Fruit fly (Drosophila melanogaster) whole organism, embryonic: ENCODE data around the gene CG6739.

Experiments
- ATbp ChIP-seq: fragments of 200-800 bp; sonication (Bioruptor generic); optimal IDR thresholded peaks from 2 replicates; lab custom pipeline; 2017; ENCODE audit warnings: missing biosample characterization, mild to moderate bottlenecking, missing genetic modification characterization, missing genetic modification reagents
- Asciz ChIP-seq: fragments of 200-800 bp; sonication (Bioruptor generic); optimal IDR thresholded peaks from 2 replicates; lab custom pipeline; 2017; ENCODE audit warnings: missing biosample characterization, mild to moderate bottlenecking, missing genetic modification characterization, missing genetic modification reagents
- Atf6 ChIP-seq: fragments of 200-800 bp; sonication (Bioruptor generic); IDR thresholded peaks from 2 replicates; pipeline ENCODE4 v1.3.6; 2022; ENCODE audit warnings: missing biosample characterization, missing genetic modification characterization
- Bgb ChIP-seq: fragments of 200-800 bp; sonication (Bioruptor generic); IDR thresholded peaks from 2 replicates; pipeline ENCODE4 v1.3.6; 2022; ENCODE audit warnings: missing biosample characterization, missing genetic modification characterization; ENCODE audit not compliant: partially characterized antibody
- CG10209 ChIP-seq: fragments of 200-800 bp; sonication (Bioruptor generic); optimal IDR thresholded peaks from 3 replicates; lab custom pipeline; 2017; ENCODE audit warnings: missing biosample characterization, mild to moderate bottlenecking, missing genetic modification characterization, missing genetic modification reagents
- CG11504 ChIP-seq: fragments of 200-800 bp; sonication (Bioruptor generic); optimal IDR thresholded peaks from 3 replicates; lab custom pipeline; 2019; ENCODE audit warnings: missing biosample characterization, mild to moderate bottlenecking, missing genetic modification characterization, moderate library complexity
- CG12942 ChIP-seq: fragments of 200-800 bp; sonication (Bioruptor generic); optimal IDR thresholded peaks from 3 replicates; lab custom pipeline; 2016; ENCODE audit warnings: missing biosample characterization, missing genetic modification characterization
- CG13775 ChIP-seq: fragments of 200-800 bp; sonication (Bioruptor generic); optimal IDR thresholded peaks from 3 replicates; lab custom pipeline; 2017; ENCODE audit warnings: missing biosample characterization, mild to moderate bottlenecking, missing genetic modification characterization
- CG14014 ChIP-seq: fragments of 200-800 bp; sonication (Bioruptor generic); IDR thresholded peaks from 2 replicates; pipeline ENCODE4 v1.3.6; 2022; ENCODE audit warnings: missing biosample characterization, missing genetic modification characterization
- CG14710 ChIP-seq: fragments of 200-800 bp; sonication (Bioruptor generic); optimal IDR thresholded peaks from 3 replicates; lab custom pipeline; 2019; ENCODE audit warnings: missing biosample characterization, mild to moderate bottlenecking, missing genetic modification characterization, moderate library complexity
- CG17361 ChIP-seq: fragments of 200-800 bp; sonication (Bioruptor generic); IDR thresholded peaks from 3 replicates; pipeline ENCODE4 v1.3.6; 2022; ENCODE audit warnings: missing biosample characterization, missing genetic modification characterization
- CG17829 ChIP-seq: fragments of 200-800 bp; optimal IDR thresholded peaks from 2 replicates; lab custom pipeline; 2019; ENCODE audit warnings: missing biosample characterization, mild to moderate bottlenecking, missing genetic modification characterization, moderate library complexity
- CG18476 ChIP-seq: fragments of 200-800 bp; sonication (Bioruptor generic); optimal IDR thresholded peaks from 2 replicates; lab custom pipeline; 2016; ENCODE audit warnings: missing biosample characterization, mild to moderate bottlenecking, missing genetic modification characterization
- CG4424 ChIP-seq: fragments of 200-800 bp; sonication (Bioruptor generic); optimal IDR thresholded peaks from 3 replicates; lab custom pipeline; 2016; ENCODE audit warnings: missing biosample characterization, missing genetic modification characterization
- CG9876 ChIP-seq: fragments of 200-800 bp; sonication (Bioruptor generic); optimal IDR thresholded peaks from 2 replicates; lab custom pipeline; 2016; ENCODE audit warnings: missing biosample characterization, missing genetic modification characterization
- CoRest ChIP-seq: fragments of 200-800 bp; sonication (Bioruptor generic); optimal IDR thresholded peaks from 3 replicates; lab custom pipeline; 2018; ENCODE audit warnings: missing biosample characterization, mild to moderate bottlenecking, missing genetic modification characterization, moderate library complexity
- Deaf1 ChIP-seq: fragments of 200-800 bp; optimal IDR thresholded peaks from 3 replicates; lab custom pipeline; 2019; ENCODE audit warnings: missing biosample characterization, mild to moderate bottlenecking, missing genetic modification characterization, moderate library complexity
- Gsc ChIP-seq: fragments of 200-800 bp; sonication (Bioruptor generic); IDR thresholded peaks from 2 replicates; pipeline ENCODE4 v1.3.6; 2022; ENCODE audit warnings: missing biosample characterization, missing genetic modification characterization
- HLH3B ChIP-seq: fragments of 200-800 bp; sonication (Bioruptor generic); IDR thresholded peaks from 2 replicates; pipeline ENCODE4 v1.3.6; 2022; ENCODE audit warnings: missing biosample characterization, missing genetic modification characterization
- Hsf ChIP-seq: fragments of 200-800 bp; sonication (Bioruptor generic); optimal IDR thresholded peaks from 3 replicates; lab custom pipeline; 2016; ENCODE audit warnings: missing biosample characterization, missing genetic modification characterization
- Opbp ChIP-seq: fragments of 200-800 bp; sonication (Bioruptor generic); IDR thresholded peaks from 3 replicates; pipeline ENCODE4 v1.3.6; 2022; ENCODE audit warnings: missing biosample characterization, missing genetic modification characterization; ENCODE audit not compliant: partially characterized antibody
- PHDP ChIP-seq: fragments of 200-800 bp; sonication (Bioruptor generic); optimal IDR thresholded peaks from 3 replicates; lab custom pipeline; 2018; ENCODE audit warnings: missing biosample characterization, mild to moderate bottlenecking, missing genetic modification characterization, moderate library complexity
- Xrp1 ChIP-seq: fragments of 200-800 bp; sonication (Bioruptor generic); IDR thresholded peaks from 2 replicates; pipeline ENCODE4 v1.3.6; 2022; ENCODE audit warnings: missing biosample characterization, missing genetic modification characterization
- bab2 ChIP-seq: fragments of 200-800 bp; sonication (Bioruptor generic); optimal IDR thresholded peaks from 2 replicates; lab custom pipeline; 2016; ENCODE audit warnings: missing biosample characterization, missing genetic modification characterization
- chn ChIP-seq: fragments of 200-800 bp; sonication (Bioruptor generic); optimal IDR thresholded peaks from 2 replicates; lab custom pipeline; 2016; ENCODE audit warnings: missing biosample characterization, missing genetic modification characterization
- croc ChIP-seq: fragments of 200-800 bp; sonication (Bioruptor generic); conservative IDR thresholded peaks from 3 replicates; pipeline ENCODE4 v1.3.6; 2022; ENCODE audit warnings: missing biosample characterization, missing genetic modification characterization
- cwo ChIP-seq: fragments of 200-800 bp; sonication (Bioruptor generic); optimal IDR thresholded peaks from 3 replicates; lab custom pipeline; 2017; ENCODE audit warnings: missing biosample characterization, missing genetic modification characterization, mild to moderate bottlenecking, moderate library complexity, missing genetic modification reagents
- dmrt11E ChIP-seq: fragments of 200-800 bp; sonication (Bioruptor generic); optimal IDR thresholded peaks from 3 replicates; lab custom pipeline; 2018; ENCODE audit warnings: missing biosample characterization, mild to moderate bottlenecking, missing genetic modification characterization, moderate library complexity
- dmrt99B ChIP-seq: fragments of 200-800 bp; sonication (Bioruptor generic); optimal IDR thresholded peaks from 2 replicates; lab custom pipeline; 2018; ENCODE audit warnings: missing biosample characterization, mild to moderate bottlenecking, missing genetic modification characterization, moderate library complexity
- fd64A ChIP-seq: fragments of 200-800 bp; sonication (Bioruptor generic); optimal IDR thresholded peaks from 3 replicates; lab custom pipeline; 2018; ENCODE audit warnings: missing biosample characterization, mild to moderate bottlenecking, missing genetic modification characterization
- ftz-f1 ChIP-seq: fragments of 200-800 bp; sonication (Bioruptor generic); optimal IDR thresholded peaks from 2 replicates; lab custom pipeline; 2016; ENCODE audit warnings: missing biosample characterization, missing genetic modification characterization
- fu2 ChIP-seq: fragments of 200-800 bp; sonication (Bioruptor generic); optimal IDR thresholded peaks from 2 replicates; lab custom pipeline; 2016; ENCODE audit warnings: missing biosample characterization, missing genetic modification characterization
- gem ChIP-seq: fragments of 200-800 bp; sonication (Bioruptor generic); optimal IDR thresholded peaks from 2 replicates; lab custom pipeline; 2019; ENCODE audit warnings: missing biosample characterization, mild to moderate bottlenecking, missing genetic modification characterization, moderate library complexity
- gsb-n ChIP-seq: fragments of 200-800 bp; sonication (Bioruptor generic); optimal IDR thresholded peaks from 3 replicates; lab custom pipeline; 2018; ENCODE audit warnings: missing biosample characterization, mild to moderate bottlenecking, missing genetic modification characterization
- lola ChIP-seq, 3 experiments: fragments of >200 bp in 2 of 3; fragments of 200-800 bp in 1 of 3; sonication (Bioruptor generic) in 1 of 3; optimal IDR thresholded peaks; 2 replicates each; lab custom pipeline; 2017 to 2019; ENCODE audit warnings: missing biosample characterization in 3 of 3, missing genetic modification characterization in 3 of 3, mild to moderate bottlenecking in 1 of 3, moderate library complexity in 1 of 3
- lov ChIP-seq, 2 experiments: fragments of 200-800 bp in 1 of 2; fragments of >200 bp in 1 of 2; sonication (Bioruptor generic) in 1 of 2; IDR thresholded peaks in 1 of 2; optimal IDR thresholded peaks in 1 of 2; 2 replicates in 1 of 2; 3 replicates in 1 of 2; pipeline versions ENCODE4 v1.3.6 to Lab custom; 2017 to 2022; ENCODE audit warnings: missing biosample characterization in 1 of 2, missing genetic modification characterization in 1 of 2
- mam ChIP-seq: fragments of 200-800 bp; sonication (Bioruptor generic); optimal IDR thresholded peaks from 3 replicates; lab custom pipeline; 2016; ENCODE audit warnings: missing biosample characterization, missing genetic modification characterization
- sens ChIP-seq: fragments of 200-800 bp; sonication (Bioruptor generic); peaks from one replicate; lab custom pipeline; 2016; ENCODE audit warnings: missing biosample characterization, missing genetic modification characterization
- tap ChIP-seq: fragments of 200-800 bp; optimal IDR thresholded peaks from 3 replicates; lab custom pipeline; 2019; ENCODE audit warnings: missing biosample characterization, mild to moderate bottlenecking, missing genetic modification characterization, moderate library complexity
- tgo ChIP-seq: fragments of 200-800 bp; sonication (Bioruptor generic); IDR thresholded peaks from 3 replicates; pipeline ENCODE4 v1.3.6; 2022; ENCODE audit warnings: missing biosample characterization, missing genetic modification characterization
- toy ChIP-seq: fragments of 200-800 bp; sonication (Bioruptor generic); IDR thresholded peaks from 2 replicates; pipeline ENCODE4 v1.3.6; 2022; ENCODE audit warnings: missing biosample characterization, missing genetic modification characterization
- vnd ChIP-seq: fragments of 200-800 bp; sonication (Bioruptor generic); IDR thresholded peaks from 3 replicates; pipeline ENCODE4 v1.3.6; 2022; ENCODE audit warnings: missing biosample characterization, missing genetic modification characterization; ENCODE audit not compliant: partially characterized antibody

The CG6739 gene

DNA sequence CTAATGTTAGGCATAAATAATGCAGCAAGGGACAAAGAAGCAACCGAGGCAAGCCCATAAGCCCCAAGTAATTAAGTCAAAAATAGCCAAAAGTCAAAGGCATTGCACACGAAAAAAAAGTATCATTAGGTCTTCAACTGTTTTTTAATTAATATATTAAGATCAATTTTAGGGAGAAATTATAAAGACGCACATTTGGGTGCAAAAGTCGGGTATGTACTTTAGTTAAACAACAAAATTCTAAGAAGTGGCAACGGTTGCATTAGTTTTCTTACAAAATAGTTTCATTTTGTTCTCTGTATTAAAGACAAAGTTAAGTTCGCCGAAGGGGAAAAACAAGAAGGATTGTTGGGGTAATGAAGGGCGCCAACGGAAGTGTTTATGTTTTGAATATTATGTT is 41.6 kb upstream of the CG6739 start (continued):
- TF ChIP-seq Opbp (GFP tag; lab: Robert Waterston, UW) (no peak), CG17361 (GFP tag; lab: Robert Waterston, UW) (peak; percentile 43; the same call in 1 of the 3 replicates), Bgb (GFP tag; lab: Robert Waterston, UW) (no peak), CG4424 (peak; percentile 25), fu2 (GFP tag; lab: Kevin White, UChicago) (no peak), Hsf (GFP tag; lab: Kevin White, UChicago) (peak; percentile 17), CG10209 (GFP tag; lab: Kevin White, UChicago) (peak; percentile 25), Deaf1 (tag; lab: Kevin White, UChicago) (no peak), Gsc (no peak), ATbp (peak; percentile 60), CoRest (tag; lab: Kevin White, UChicago) (peak; percentile 43), CG9876 (GFP tag; lab: Kevin White, UChicago) (no peak), gem (tag; lab: Kevin White, UChicago) (peak; percentile 72), CG18476 (peak; percentile 21), tap (no peak), tgo (peak; percentile 30; the same call in 1 of the 3 replicates), gsb-n (tag; lab: Kevin White, UChicago) (peak; percentile 50), Asciz (peak; percentile 45), Xrp1 (peak; percentile 58; the same call in 1 of the 2 replicates), cwo (GFP tag; lab: Kevin White, UChicago) (no peak), CG14710 (tag; lab: Kevin White, UChicago) (peak; percentile 41), CG17829 (tag; lab: Kevin White, UChicago) (peak; percentile 38), CG11504 (peak; percentile 52), fd64A (no peak), HLH3B (GFP tag; lab: Robert Waterston, UW) (peak; percentile 29; the same call in 1 of the 2 replicates), ftz-f1 (no peak), Atf6 (no peak), chn (no peak), toy (GFP tag; lab: Robert Waterston, UW) (no peak), CG12942 (GFP tag; lab: Kevin White, UChicago) (no peak), lov (optimal IDR thresholded peaks at IDR 0.05; lab: Kevin White, UChicago) (no peak), lov (GFP tag; IDR thresholded peaks at IDR 0.05; lab: Robert Waterston, UW) (no peak), sens (peak; percentile 70), lola (GFP tag; optimal IDR thresholded peaks at IDR 0.05; lab: Kevin White, UChicago) (peak in 1 of 3 experiments; percentile 35), dmrt11E (tag; lab: Kevin White, UChicago) (peak; percentile 41), CG13775 (no peak), PHDP (tag; lab: Kevin White, UChicago) (peak; percentile 52), dmrt99B (peak; percentile 54), CG14014 (GFP tag; lab: Robert Waterston, UW) (no peak), mam (GFP tag; lab: Kevin White, UChicago) (no peak)

DNA sequence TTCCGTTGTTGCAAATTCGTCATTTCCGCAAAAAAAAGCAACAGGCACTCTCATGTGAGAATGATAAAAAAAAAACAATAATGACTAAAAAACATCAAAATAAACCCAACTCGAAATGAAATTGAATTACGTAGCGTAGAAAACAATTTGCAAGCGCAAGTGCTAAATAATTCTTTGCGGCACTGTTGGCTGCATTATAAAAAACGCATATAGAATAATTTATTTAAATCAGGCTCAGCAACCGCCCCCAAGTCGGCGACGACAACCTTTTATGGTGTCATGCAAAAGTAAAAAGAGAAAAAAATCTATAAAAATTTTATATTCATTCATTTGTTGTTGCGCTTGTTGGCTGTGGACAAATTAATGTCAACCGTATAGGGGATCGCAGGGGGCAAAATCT is 37.7 kb upstream of the CG6739 start:
- TF ChIP-seq croc (GFP tag; lab: Robert Waterston, UW), result no peak
- TF ChIP-seq vnd, result no peak
- TF ChIP-seq bab2 (GFP tag; lab: Kevin White, UChicago), result no peak
- peak; percentile 60 for TF ChIP-seq sens
